Fruit fly (Drosophila melanogaster) whole organism, embryonic: ENCODE data around the gene Fas1.
A peak's percentile ranks its signal among the peaks of the same experiment; 100 is the strongest.

Source experiments
- CoRest ChIP-seq: fragments of 200-800 bp; sonication (Bioruptor generic); optimal IDR thresholded peaks from 3 replicates; lab custom pipeline; 2018; ENCODE audit warnings: missing biosample characterization, mild to moderate bottlenecking, missing genetic modification characterization, moderate library complexity
- NfI ChIP-seq: fragments of 200-800 bp; sonication (Bioruptor generic); optimal IDR thresholded peaks from 3 replicates; lab custom pipeline; 2018; ENCODE audit warnings: missing biosample characterization, mild to moderate bottlenecking, missing genetic modification characterization, moderate library complexity
- dm ChIP-seq: fragments of 200-800 bp; sonication (Bioruptor generic); optimal IDR thresholded peaks from 3 replicates; lab custom pipeline; 2016; ENCODE audit warnings: missing biosample characterization, missing genetic modification characterization
- gcm2 ChIP-seq: fragments of 200-800 bp; sonication (Bioruptor generic); optimal IDR thresholded peaks from 2 replicates; lab custom pipeline; 2016; ENCODE audit warnings: missing biosample characterization, missing genetic modification characterization
- lola ChIP-seq, 3 experiments: fragments of >200 bp in 2 of 3; fragments of 200-800 bp in 1 of 3; sonication (Bioruptor generic) in 1 of 3; optimal IDR thresholded peaks; 2 replicates each; lab custom pipeline; 2017 to 2019; ENCODE audit warnings: missing biosample characterization in 3 of 3, missing genetic modification characterization in 3 of 3, mild to moderate bottlenecking in 1 of 3, moderate library complexity in 1 of 3
- psq ChIP-seq: fragments of 200-800 bp; sonication (Bioruptor generic); optimal IDR thresholded peaks from 2 replicates; lab custom pipeline; 2017; ENCODE audit warnings: missing biosample characterization, missing genetic modification characterization
- sens ChIP-seq: fragments of 200-800 bp; sonication (Bioruptor generic); peaks from one replicate; lab custom pipeline; 2016; ENCODE audit warnings: missing biosample characterization, missing genetic modification characterization
- wek ChIP-seq: fragments of 200-800 bp; sonication (Bioruptor generic); optimal IDR thresholded peaks from 3 replicates; lab custom pipeline; 2018; ENCODE audit warnings: missing biosample characterization, mild to moderate bottlenecking, missing genetic modification characterization, moderate library complexity

dm6 chr3R:16673184-16673583, 48.1 kb downstream of the Fas1 start:
- no peak for TF ChIP-seq dm (GFP tag; lab: Kevin White, UChicago)
- peak in 1 of 3 experiments; percentile 21 for TF ChIP-seq lola (GFP tag; optimal IDR thresholded peaks at IDR 0.05; lab: Kevin White, UChicago)
- TF ChIP-seq sens (GFP tag; lab: Kevin White, UChicago): peak; percentile 42
- TF ChIP-seq CoRest (tag; lab: Kevin White, UChicago): peak; percentile 9
- no peak for TF ChIP-seq psq (GFP tag; lab: Kevin White, UChicago)
- no peak for TF ChIP-seq wek
- TF ChIP-seq NfI (GFP tag; lab: Kevin White, UChicago): no peak
- no peak for TF ChIP-seq gcm2
